Worm (Caenorhabditis elegans) whole organism, midembryonic: Measurements from ENCODE around the gene K07C5.2.

Source experiments
- flt-1 ChIP-seq: fragments of 200-800 bp; sonication (Bioruptor generic); IDR thresholded peaks from 2 replicates; pipeline ENCODE4 v1.3.6; 2022; ENCODE audit warnings: missing genetic modification characterization, missing compliant biosample characterization
- ref-1 ChIP-seq: fragments of 200-800 bp; sonication (Bioruptor generic); conservative IDR thresholded peaks from 2 replicates; pipeline ENCODE4 v1.3.6; 2022; ENCODE audit warnings: missing genetic modification reagents, missing genetic modification characterization, missing compliant biosample characterization

ce11 chrV:10323537-10323936, 15.8 kb upstream of the K07C5.2 start:
- TF ChIP-seq ref-1 (no peak), flt-1 (GFP tag; lab: Robert Waterston, UW) (no peak)
